Worm (Caenorhabditis elegans) whole organism, mixed stage, embryonic: ENCODE results near the gene H08J19.1.

Source experiments
- M03D4.4 ChIP-seq: sonication (generic microtip); optimal IDR thresholded peaks from 2 replicates; lab custom pipeline; 2017; ENCODE audit warnings: mild to moderate bottlenecking, missing genetic modification characterization, missing compliant biosample characterization
- bed-3 ChIP-seq: fragments of 200-800 bp; sonication (Bioruptor generic); optimal IDR thresholded peaks from 3 replicates; lab custom pipeline; 2018; ENCODE audit warnings: mild to moderate bottlenecking, missing genetic modification characterization, moderate library complexity, missing compliant biosample characterization
- ceh-43 ChIP-seq: fragments of 200-800 bp; sonication (Bioruptor generic); optimal IDR thresholded peaks from 2 replicates; lab custom pipeline; 2018; ENCODE audit warnings: mild to moderate bottlenecking, missing genetic modification characterization, moderate library complexity, missing compliant biosample characterization
- ceh-83 ChIP-seq: fragments of 200-800 bp; sonication (Bioruptor generic); optimal IDR thresholded peaks from 2 replicates; lab custom pipeline; 2018; ENCODE audit warnings: mild to moderate bottlenecking, missing genetic modification characterization, missing compliant biosample characterization
- ces-1 ChIP-seq: fragments of 150-350 bp; optimal IDR thresholded peaks from 2 replicates; lab custom pipeline; 2014; ENCODE audit warnings: missing biosample characterization, missing genetic modification reagents, missing genetic modification characterization
- cnd-1 ChIP-seq: fragments of 200-800 bp; sonication (Bioruptor generic); optimal IDR thresholded peaks from 2 replicates; lab custom pipeline; 2018; ENCODE audit warnings: mild to moderate bottlenecking, missing genetic modification characterization, missing compliant biosample characterization
- drap-1 ChIP-seq: fragments of 200-800 bp; sonication (Bioruptor generic); optimal IDR thresholded peaks from 3 replicates; lab custom pipeline; 2018; ENCODE audit warnings: mild to moderate bottlenecking, missing genetic modification characterization, missing compliant biosample characterization
- elt-1 ChIP-seq: sonication (generic microtip); optimal IDR thresholded peaks from 2 replicates; lab custom pipeline; 2017; ENCODE audit warnings: missing genetic modification characterization, mild to moderate bottlenecking, missing compliant biosample characterization, antibody characterized with exemption, moderate library complexity, borderline replicate concordance; ENCODE audit not compliant: insufficient read depth
- elt-3 ChIP-seq: fragments of 150-350 bp; optimal IDR thresholded peaks from 2 replicates; lab custom pipeline; 2014; ENCODE audit warnings: missing biosample characterization, missing genetic modification characterization
- flh-1 ChIP-seq: fragments of 200-800 bp; sonication (Bioruptor generic); optimal IDR thresholded peaks from 2 replicates; lab custom pipeline; 2018; ENCODE audit warnings: mild to moderate bottlenecking, missing genetic modification characterization, moderate library complexity, missing compliant biosample characterization
- ham-2 ChIP-seq: fragments of 200-800 bp; sonication (Bioruptor generic); optimal IDR thresholded peaks from 2 replicates; lab custom pipeline; 2018; ENCODE audit warnings: mild to moderate bottlenecking, missing genetic modification characterization, missing compliant biosample characterization
- hlh-1 ChIP-seq: fragments of 150-350 bp; optimal IDR thresholded peaks from 2 replicates; lab custom pipeline; 2014; ENCODE audit warnings: missing biosample characterization, missing genetic modification reagents, missing genetic modification characterization
- lin-13 ChIP-seq: fragments of 150-350 bp; optimal IDR thresholded peaks from 2 replicates; lab custom pipeline; 2014; ENCODE audit warnings: missing biosample characterization, missing genetic modification characterization
- lin-32 ChIP-seq: fragments of 200-800 bp; sonication (Bioruptor generic); optimal IDR thresholded peaks from 2 replicates; lab custom pipeline; 2018; ENCODE audit warnings: mild to moderate bottlenecking, missing genetic modification characterization, missing compliant biosample characterization
- lsy-2 ChIP-seq: fragments of 150-350 bp; optimal IDR thresholded peaks from 2 replicates; lab custom pipeline; 2014; ENCODE audit warnings: missing biosample characterization, missing genetic modification characterization
- mab-5 ChIP-seq: fragments of 150-350 bp; optimal IDR thresholded peaks from 2 replicates; lab custom pipeline; 2014; ENCODE audit warnings: missing biosample characterization, missing genetic modification characterization
- mls-2 ChIP-seq: sonication (generic microtip); optimal IDR thresholded peaks from 2 replicates; lab custom pipeline; 2016; ENCODE audit warnings: mild to moderate bottlenecking, missing genetic modification characterization, moderate library complexity, missing compliant biosample characterization
- nhr-12 ChIP-seq: fragments of 150-350 bp; optimal IDR thresholded peaks from 2 replicates; lab custom pipeline; 2014; ENCODE audit warnings: missing biosample characterization, missing genetic modification characterization
- nhr-2 ChIP-seq: fragments of 150-350 bp; optimal IDR thresholded peaks from 2 replicates; lab custom pipeline; 2014; ENCODE audit warnings: missing biosample characterization, missing genetic modification characterization
- nhr-237 ChIP-seq: fragments of 150-350 bp; optimal IDR thresholded peaks from 2 replicates; lab custom pipeline; 2014; ENCODE audit warnings: missing biosample characterization, missing genetic modification characterization
- nhr-28 ChIP-seq: fragments of 150-350 bp; optimal IDR thresholded peaks from 2 replicates; lab custom pipeline; 2014; ENCODE audit warnings: missing biosample characterization, missing genetic modification characterization
- nhr-76 ChIP-seq: sonication (generic microtip); optimal IDR thresholded peaks from 2 replicates; lab custom pipeline; 2017; ENCODE audit warnings: missing biosample characterization, missing genetic modification characterization
- pha-4 ChIP-seq: fragments of 150-350 bp; optimal IDR thresholded peaks from 2 replicates; lab custom pipeline; 2018; ENCODE audit warnings: missing biosample characterization, missing genetic modification reagents, missing genetic modification characterization
- sem-2 ChIP-seq: fragments of 200-800 bp; sonication (Bioruptor generic); optimal IDR thresholded peaks from 2 replicates; lab custom pipeline; 2018; ENCODE audit warnings: mild to moderate bottlenecking, missing genetic modification characterization, missing compliant biosample characterization
- snpc-4 ChIP-seq: fragments of 150-350 bp; optimal IDR thresholded peaks from 2 replicates; lab custom pipeline; 2014; ENCODE audit warnings: missing biosample characterization, missing genetic modification characterization
- sptf-1 ChIP-seq: sonication (generic microtip); optimal IDR thresholded peaks from 2 replicates; lab custom pipeline; 2017; ENCODE audit warnings: mild to moderate bottlenecking, missing genetic modification characterization, moderate library complexity, missing compliant biosample characterization
- tbx-8 ChIP-seq: fragments of 200-800 bp; sonication (Bioruptor generic); optimal IDR thresholded peaks from 2 replicates; lab custom pipeline; 2018; ENCODE audit warnings: mild to moderate bottlenecking, missing genetic modification characterization, moderate library complexity, missing compliant biosample characterization
- unc-120 ChIP-seq: sonication (generic microtip); optimal IDR thresholded peaks from 2 replicates; lab custom pipeline; 2017; ENCODE audit warnings: missing genetic modification characterization, missing compliant biosample characterization; ENCODE audit not compliant: poor library complexity, severe bottlenecking
- unc-39 ChIP-seq: fragments of 150-350 bp; optimal IDR thresholded peaks from 2 replicates; lab custom pipeline; 2014; ENCODE audit warnings: missing biosample characterization, missing genetic modification characterization
- unc-62 ChIP-seq: fragments of 150-350 bp; optimal IDR thresholded peaks from 2 replicates; lab custom pipeline; 2014; ENCODE audit warnings: missing biosample characterization, missing genetic modification reagents, missing genetic modification characterization
- zip-8 ChIP-seq: fragments of 150-350 bp; optimal IDR thresholded peaks from 2 replicates; lab custom pipeline; 2014; ENCODE audit warnings: missing biosample characterization, missing genetic modification characterization
- ztf-11 ChIP-seq: fragments of 150-350 bp; optimal IDR thresholded peaks from 2 replicates; lab custom pipeline; 2014; ENCODE audit warnings: missing biosample characterization, missing genetic modification characterization

H08J19.1 gene

DNA sequence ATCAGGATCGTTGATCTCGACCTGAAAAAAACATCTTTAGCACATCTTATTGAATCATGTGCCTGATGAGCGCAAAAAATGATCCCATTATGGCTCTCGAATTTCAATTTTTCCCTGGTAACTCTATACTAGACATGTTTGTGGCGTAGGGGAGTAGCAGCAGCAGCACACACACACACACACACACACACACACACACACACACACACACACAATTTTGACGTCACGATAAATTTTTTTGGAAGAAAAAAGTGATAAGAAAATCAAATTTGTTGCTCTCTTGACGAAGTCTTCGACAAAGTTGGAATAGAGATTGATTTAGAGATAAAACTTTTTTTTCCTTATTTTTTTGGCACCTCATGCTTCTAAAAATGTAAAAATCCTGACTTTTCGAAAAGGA lies 13.1 kb upstream of the H08J19.1 start:
- no peak for TF ChIP-seq nhr-76 (tag; lab: Kevin White, UChicago)
- no peak for TF ChIP-seq ceh-83
- no peak for TF ChIP-seq nhr-2 (tag; lab: Kevin White, UChicago)
- TF ChIP-seq tbx-8 (GFP tag; lab: Kevin White, UChicago) = no peak
- TF ChIP-seq sem-2 (GFP tag; lab: Kevin White, UChicago) = no peak
- no peak for TF ChIP-seq unc-39 (tag; lab: Kevin White, UChicago)
- TF ChIP-seq ham-2 (GFP tag; lab: Kevin White, UChicago) = no peak
- TF ChIP-seq lin-13 = no peak
- no peak for TF ChIP-seq unc-62
- TF ChIP-seq cnd-1 (tag; lab: Kevin White, UChicago) = no peak
- TF ChIP-seq zip-8 (tag; lab: Kevin White, UChicago) = no peak
- no peak for TF ChIP-seq mls-2 (tag; lab: Kevin White, UChicago)
- TF ChIP-seq bed-3 (GFP tag; lab: Kevin White, UChicago) = no peak
- no peak for TF ChIP-seq drap-1
- TF ChIP-seq flh-1 (GFP tag; lab: Kevin White, UChicago) = no peak
- TF ChIP-seq elt-3 (tag; lab: Kevin White, UChicago) = no peak
- TF ChIP-seq elt-1 = no peak
- TF ChIP-seq ces-1 (GFP tag; lab: Kevin White, UChicago) = no peak
- no peak for TF ChIP-seq nhr-28 (tag; lab: Kevin White, UChicago)

- no peak for TF ChIP-seq nhr-12 (tag; lab: Kevin White, UChicago)
- no peak for TF ChIP-seq sptf-1
- TF ChIP-seq ceh-83 = no peak
- TF ChIP-seq nhr-237 = no peak
- TF ChIP-seq flh-1 (GFP tag; lab: Kevin White, UChicago) = no peak
- TF ChIP-seq lin-32 (GFP tag; lab: Kevin White, UChicago) = no peak
- TF ChIP-seq mab-5 (tag; lab: Kevin White, UChicago) = no peak
- no peak for TF ChIP-seq cnd-1 (tag; lab: Kevin White, UChicago)
- TF ChIP-seq sem-2 (GFP tag; lab: Kevin White, UChicago) = no peak
- TF ChIP-seq unc-62 = no peak
- TF ChIP-seq nhr-76 (tag; lab: Kevin White, UChicago) = no peak
- no peak for TF ChIP-seq ztf-11
- no peak for TF ChIP-seq elt-3 (tag; lab: Kevin White, UChicago)
- no peak for TF ChIP-seq M03D4.4 (tag; lab: Kevin White, UChicago)
- no peak for TF ChIP-seq snpc-4 (tag; lab: Kevin White, UChicago)
- no peak for TF ChIP-seq pha-4 (tag; lab: Kevin White, UChicago)
- TF ChIP-seq lsy-2 = no peak
- TF ChIP-seq unc-39 (tag; lab: Kevin White, UChicago) = no peak
- no peak for TF ChIP-seq zip-8 (tag; lab: Kevin White, UChicago)
These were observed 12.4 kb upstream of the H08J19.1 start, which contains the start of gene K09E9.4 for ce11 chrX:15630340-15630739. K09E9.4 (minus strand) TSS chrX:15630440.

ce11 chrX:15630790-15631204 lies 11.9 kb upstream of the H08J19.1 start:
- peak; percentile 23 for TF ChIP-seq M03D4.4 (tag; lab: Kevin White, UChicago)
- peak; percentile 51 for TF ChIP-seq sptf-1
- TF ChIP-seq ces-1 (GFP tag; lab: Kevin White, UChicago) = peak; percentile 38
- no peak for TF ChIP-seq flh-1 (GFP tag; lab: Kevin White, UChicago)
- TF ChIP-seq elt-1 = no peak
- TF ChIP-seq zip-8 (tag; lab: Kevin White, UChicago) = no peak
- no peak for TF ChIP-seq pha-4 (tag; lab: Kevin White, UChicago)
- TF ChIP-seq mls-2 (tag; lab: Kevin White, UChicago) = peak; percentile 34
- TF ChIP-seq nhr-2 (tag; lab: Kevin White, UChicago) = no peak
- TF ChIP-seq ceh-83 = peak; percentile 6
- TF ChIP-seq ceh-43 (GFP tag; lab: Kevin White, UChicago) = no peak
- no peak for TF ChIP-seq hlh-1 (tag; lab: Kevin White, UChicago)
- no peak for TF ChIP-seq lin-32 (GFP tag; lab: Kevin White, UChicago)
- TF ChIP-seq, all 35 proteins: peak for 5

DNA sequence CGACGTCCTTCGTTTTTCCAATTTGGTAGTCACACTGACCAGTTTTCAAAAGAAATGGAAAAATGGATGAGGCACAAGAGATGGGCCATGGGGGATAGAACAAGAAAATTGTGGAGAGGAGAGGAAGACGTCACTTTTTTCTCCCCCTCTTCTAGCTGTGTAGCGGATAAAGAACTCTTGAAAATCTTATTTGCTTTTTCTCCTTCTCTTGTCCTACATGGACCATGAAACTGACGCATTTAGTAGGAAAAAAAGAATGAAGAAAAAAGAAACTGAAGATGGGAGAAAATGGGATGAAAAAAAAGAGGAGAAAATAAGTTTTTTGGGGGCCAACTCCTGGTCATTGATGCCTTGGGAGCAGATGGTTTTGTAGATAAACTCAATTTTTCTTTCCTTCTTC lies 8.8 kb upstream of the H08J19.1 start:
- TF ChIP-seq nhr-2 (tag; lab: Kevin White, UChicago) (no peak), ces-1 (GFP tag; lab: Kevin White, UChicago) (peak; percentile 76)

- TF ChIP-seq zip-8 (tag; lab: Kevin White, UChicago) (no peak), unc-120 (tag; lab: Kevin White, UChicago) (no peak), sem-2 (GFP tag; lab: Kevin White, UChicago) (no peak), drap-1 (no peak), lin-13 (no peak), flh-1 (GFP tag; lab: Kevin White, UChicago) (no peak), unc-62 (no peak), nhr-76 (tag; lab: Kevin White, UChicago) (no peak), elt-1 (no peak), unc-39 (tag; lab: Kevin White, UChicago) (no peak), lin-32 (GFP tag; lab: Kevin White, UChicago) (no peak), pha-4 (tag; lab: Kevin White, UChicago) (no peak), ham-2 (GFP tag; lab: Kevin White, UChicago) (no peak), ceh-83 (no peak), nhr-12 (tag; lab: Kevin White, UChicago) (no peak)
These were observed 2.1 kb upstream of the H08J19.1 start, which contains the start of gene K09E9.7 for ce11 chrX:15640603-15641002. K09E9.7 (plus strand) TSS chrX:15640903.
